Fruit fly (Drosophila melanogaster): Measurements from ENCODE around the gene cana.

DNA sequence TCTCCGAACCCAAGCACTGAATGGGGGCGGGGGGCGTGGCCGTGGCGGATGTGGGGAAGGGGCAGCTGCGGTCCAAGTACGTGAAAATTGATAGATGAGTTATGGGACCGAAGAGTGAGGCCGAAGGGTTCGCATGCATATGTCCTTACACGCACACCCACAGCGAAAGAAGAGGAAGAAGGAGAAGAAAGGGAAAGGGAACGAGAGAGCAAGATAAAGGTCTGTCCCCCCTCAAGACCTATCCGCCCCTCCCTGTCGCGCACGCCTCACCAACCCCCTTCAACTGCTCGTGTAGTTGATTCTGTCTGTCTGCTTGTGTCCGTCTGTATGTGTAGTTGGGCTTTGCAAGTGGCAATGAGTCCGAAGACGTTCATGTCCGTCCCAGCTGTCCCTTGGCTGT lies 20.2 kb upstream of the cana start:
- TF ChIP-seq lola (GFP tag; optimal IDR thresholded peaks at IDR 0.05) (no peak), h (GFP tag; optimal IDR thresholded peaks at IDR 0.05) (no peak), usp (GFP tag; optimal IDR thresholded peaks at IDR 0.05) (no peak), Sp1 (GFP tag; optimal IDR thresholded peaks at IDR 0.05) (no peak)

Data from whole organism, wandering third instar larva.